Worm (Caenorhabditis elegans): Measurements from ENCODE around the gene cest-7.

ce11 chrX:12234424-12234823 is 4.7 kb downstream of the cest-7 start:
- TF ChIP-seq ceh-44 (GFP tag; IDR thresholded peaks at IDR 0.05) (no peak), ces-1 (GFP tag; optimal IDR thresholded peaks at IDR 0.05) (no peak), daf-16 (GFP tag; optimal IDR thresholded peaks at IDR 0.05) (no peak), daf-16 (tag; optimal IDR thresholded peaks at IDR 0.05) (peak; percentile 61), nhr-28 (tag; optimal IDR thresholded peaks at IDR 0.05) (peak; percentile 16), nhr-76 (tag; optimal IDR thresholded peaks at IDR 0.05) (no peak), fos-1 (tag; optimal IDR thresholded peaks at IDR 0.05) (no peak), jun-1 (tag; optimal IDR thresholded peaks at IDR 0.05) (no peak), Y5F2A.4 (GFP tag; optimal IDR thresholded peaks at IDR 0.05) (no peak), unc-39 (tag; optimal IDR thresholded peaks at IDR 0.05) (no peak), egl-27 (tag; optimal IDR thresholded peaks at IDR 0.05) (no peak)
